Worm (Caenorhabditis elegans): ENCODE results near the gene Y53F4B.26.

DNA sequence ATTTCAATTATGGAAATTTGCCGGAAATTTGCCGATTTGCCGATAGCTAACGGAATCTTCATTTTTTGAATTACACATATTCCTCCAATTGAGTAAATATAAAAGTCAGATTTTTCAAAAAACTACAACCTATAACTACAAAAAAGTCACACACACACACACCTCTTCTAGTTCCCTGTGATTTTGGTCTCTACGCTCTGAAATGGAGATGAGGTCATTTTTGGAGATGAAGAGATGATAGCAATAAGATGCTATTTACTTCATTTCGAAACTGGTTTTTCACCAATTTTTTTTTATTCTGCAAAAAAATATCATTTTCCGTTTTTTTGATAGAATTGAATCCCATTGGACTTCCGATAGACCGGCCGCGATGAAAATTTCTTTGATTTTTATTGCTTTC, 16.6 kb downstream of the Y53F4B.26 start, which contains the start of gene Y53F4B.23:
- TF ChIP-seq nhr-237 (tag; optimal IDR thresholded peaks at IDR 0.05): no peak
- no peak for TF ChIP-seq nhr-77 (tag; optimal IDR thresholded peaks at IDR 0.05)
- TF ChIP-seq mbf-1 (tag; optimal IDR thresholded peaks at IDR 0.05): no peak
- TF ChIP-seq lin-11 (tag; optimal IDR thresholded peaks at IDR 0.05): no peak
- TF ChIP-seq unc-62 (GFP tag; optimal IDR thresholded peaks at IDR 0.05): no peak
- TF ChIP-seq ztf-11 (tag; optimal IDR thresholded peaks at IDR 0.05): no peak
- no peak for TF ChIP-seq nhr-21 (tag; optimal IDR thresholded peaks at IDR 0.05)
- no peak for TF ChIP-seq snpc-4 (tag; optimal IDR thresholded peaks at IDR 0.05)
- no peak for TF ChIP-seq nhr-25 (tag; optimal IDR thresholded peaks at IDR 0.05)
- no peak for TF ChIP-seq elt-1 (tag; optimal IDR thresholded peaks at IDR 0.05)

Data from whole organism, L2 larva.